Fruit fly (Drosophila melanogaster): ENCODE data around the gene Pdf.

Pdf gene

DNA sequence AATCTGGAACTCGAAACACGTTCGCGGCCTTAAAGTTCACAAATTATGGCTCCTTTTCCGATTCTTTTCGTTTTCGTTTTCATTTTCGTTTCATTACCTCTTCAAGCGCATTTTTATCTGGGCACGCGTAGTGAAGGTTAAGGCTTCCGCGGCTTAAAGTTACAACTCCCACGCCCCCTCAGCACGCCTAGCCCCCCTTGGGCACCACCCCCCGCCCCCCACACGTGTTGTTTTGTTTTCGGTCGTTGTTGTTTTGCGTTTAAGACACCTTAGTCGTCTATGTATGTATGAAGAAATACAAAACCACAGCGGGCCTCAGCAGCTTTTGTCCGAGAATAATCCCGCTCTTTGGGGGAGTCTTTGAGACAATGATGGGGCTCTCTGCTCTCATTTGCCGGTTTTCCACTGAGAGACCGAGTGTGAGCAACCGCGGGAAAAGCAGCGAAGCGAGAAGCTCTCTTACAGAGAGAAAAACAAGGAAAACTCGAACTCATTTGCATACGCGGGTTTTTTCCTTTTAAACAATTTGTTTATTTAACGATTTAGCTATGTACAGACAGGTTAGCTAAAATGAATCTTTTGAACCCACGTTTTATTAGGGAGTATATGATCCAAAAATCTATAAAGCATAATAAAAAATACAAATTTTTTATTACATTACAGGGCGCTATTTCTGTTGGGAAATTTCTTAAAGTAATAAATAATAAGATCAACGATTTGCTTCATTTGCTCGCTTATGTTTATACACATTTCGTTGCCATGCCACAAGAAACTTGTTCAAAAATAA, 6.4 kb upstream of the Pdf start (continued):
- TF ChIP-seq cwo (GFP tag; optimal IDR thresholded peaks at IDR 0.05) (peak; percentile 75), bbx (GFP tag; IDR thresholded peaks at IDR 0.05; ENCODE audit: partially characterized antibody) (no peak), dpn (GFP tag; optimal IDR thresholded peaks at IDR 0.05) (peak in 1 of 2 experiments; percentile 22), jigr1 (GFP tag; IDR thresholded peaks at IDR 0.05) (no peak), Hr3 (GFP tag; optimal IDR thresholded peaks at IDR 0.05) (no peak), Sin3A (optimal IDR thresholded peaks at IDR 0.05) (no peak), CG1602 (GFP tag; optimal IDR thresholded peaks at IDR 0.05) (no peak), CG8944 (GFP tag; optimal IDR thresholded peaks at IDR 0.05) (no peak), sqz (GFP tag; optimal IDR thresholded peaks at IDR 0.05) (no peak), Hsf (GFP tag; optimal IDR thresholded peaks at IDR 0.05) (no peak), Gsc (GFP tag; IDR thresholded peaks at IDR 0.05) (no peak), CG9932 (GFP tag; IDR thresholded peaks at IDR 0.05) (0 out of 2 replicates have a peak, but pooled peaks have one; percentile 45), CG17912 (GFP tag; optimal IDR thresholded peaks at IDR 0.05) (no peak), CG10431 (GFP tag; optimal IDR thresholded peaks at IDR 0.05) (no peak), CG2199 (GFP tag; IDR thresholded peaks at IDR 0.05) (no peak), Blimp-1 (GFP tag; optimal IDR thresholded peaks at IDR 0.05) (peak; percentile 79), eyg (GFP tag; optimal IDR thresholded peaks at IDR 0.05) (no peak), emc (GFP tag; optimal IDR thresholded peaks at IDR 0.05) (no peak), CG10366 (GFP tag; IDR thresholded peaks at IDR 0.05) (no peak), org-1 (GFP tag; optimal IDR thresholded peaks at IDR 0.05) (no peak), oc (tag; optimal IDR thresholded peaks at IDR 0.05) (peak; percentile 3), CG31224 (GFP tag; IDR thresholded peaks at IDR 0.05) (no peak), CG18476 (GFP tag; optimal IDR thresholded peaks at IDR 0.05) (no peak), Ravus (GFP tag; IDR thresholded peaks at IDR 0.05) (no peak), salm (tag; optimal IDR thresholded peaks at IDR 0.05) (no peak), CG9609 (GFP tag; optimal IDR thresholded peaks at IDR 0.05) (no peak), CG15073 (GFP tag; optimal IDR thresholded peaks at IDR 0.05) (no peak), CG5180 (GFP tag; optimal IDR thresholded peaks at IDR 0.05) (no peak), stwl (tag; optimal IDR thresholded peaks at IDR 0.05) (no peak), insv (GFP tag; optimal IDR thresholded peaks at IDR 0.05) (no peak), gem (tag; optimal IDR thresholded peaks at IDR 0.05) (peak; percentile 62), fru (optimal IDR thresholded peaks at IDR 0.05) (no peak), nerfin-1 (tag; optimal IDR thresholded peaks at IDR 0.05) (no peak), CG2712 (tag; optimal IDR thresholded peaks at IDR 0.05) (no peak), ranshi (GFP tag; IDR thresholded peaks at IDR 0.05) (no peak), Trl (optimal IDR thresholded peaks at IDR 0.05) (peak; percentile 83 to 84), Trl (GFP tag; optimal IDR thresholded peaks at IDR 0.05) (no peak), CG6654 (GFP tag; optimal IDR thresholded peaks at IDR 0.05) (no peak), ham (GFP tag; IDR thresholded peaks at IDR 0.05) (no peak), Vsx1 (GFP tag; optimal IDR thresholded peaks at IDR 0.05) (no peak), Fer3 (tag; optimal IDR thresholded peaks at IDR 0.05) (peak; percentile 33), CG13894 (tag; optimal IDR thresholded peaks at IDR 0.05) (peak; percentile 46), dysf (GFP tag; IDR thresholded peaks at IDR 0.05) (peak; percentile 52; the same call in 2 of the 3 replicates), Hr51 (GFP tag; optimal IDR thresholded peaks at IDR 0.05) (peak in 1 of 2 experiments; percentile 34), Nf-YB (GFP tag; optimal IDR thresholded peaks at IDR 0.05) (no peak), CkIIα-i1 (GFP tag; IDR thresholded peaks at IDR 0.05) (no peak), CG6272 (GFP tag; IDR thresholded peaks at IDR 0.05) (no peak), mam (GFP tag; optimal IDR thresholded peaks at IDR 0.05) (no peak), hbn (GFP tag; IDR thresholded peaks at IDR 0.05; ENCODE audit: partially characterized antibody) (no peak), corto (GFP tag; optimal IDR thresholded peaks at IDR 0.05) (no peak), CG3838 (GFP tag; optimal IDR thresholded peaks at IDR 0.05) (no peak)

Data from whole organism, embryonic.